Worm (Caenorhabditis elegans): Measurements from ENCODE around the gene cyp-33C1.

DNA sequence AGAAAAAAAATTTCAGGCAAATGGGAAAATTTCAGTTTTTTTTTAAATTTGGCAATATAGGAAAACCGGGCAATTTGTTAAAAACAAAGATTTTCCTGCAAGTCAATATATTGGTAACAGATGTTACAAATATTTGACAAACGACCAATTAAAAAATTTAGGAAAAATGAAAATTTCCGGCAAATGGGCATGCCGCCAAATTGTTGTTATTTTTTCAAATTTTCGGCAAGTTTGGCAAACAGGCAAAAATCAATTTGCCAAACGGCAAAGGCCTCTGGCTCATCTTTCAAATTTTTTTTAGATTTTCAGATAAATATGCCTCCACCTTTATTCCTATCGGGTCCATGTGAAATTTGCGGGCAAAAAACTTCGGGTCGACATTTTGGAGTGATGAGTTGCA is 42.5 kb downstream of the cyp-33C1 start, which contains the start of gene nhr-128:
- TF ChIP-seq him-1 (tag; optimal IDR thresholded peaks at IDR 0.05), result no peak
- TF ChIP-seq Y53F4B.3 (GFP tag; IDR thresholded peaks at IDR 0.05), result no peak
- TF ChIP-seq lin-54 (GFP tag; optimal IDR thresholded peaks at IDR 0.05), result no peak
- TF ChIP-seq cebp-2 (GFP tag; IDR thresholded peaks at IDR 0.05), result no peak
- no peak for TF ChIP-seq repo-1 (tag; optimal IDR thresholded peaks at IDR 0.05)
- no peak for TF ChIP-seq K11D2.4 (GFP tag; IDR thresholded peaks at IDR 0.05)
- TF ChIP-seq C06A6.2 (GFP tag; conservative IDR thresholded peaks at IDR 0.05), result no peak
- TF ChIP-seq somi-1 (GFP tag; optimal IDR thresholded peaks at IDR 0.05), result no peak
- TF ChIP-seq B0019.2 (GFP tag; conservative IDR thresholded peaks at IDR 0.05), result no peak
- no peak for TF ChIP-seq hsf-1 (GFP tag; IDR thresholded peaks at IDR 0.05)
- TF ChIP-seq ekl-4 (GFP tag; IDR thresholded peaks at IDR 0.05), result no peak
- TF ChIP-seq let-607 (tag; optimal IDR thresholded peaks at IDR 0.05), result no peak
